Worm (Caenorhabditis elegans): ENCODE measurements around the gene tpst-1.

ce11 chrIII:12673382-12673970 is 11.4 kb upstream of the tpst-1 start, which contains the start of the genes taf-7.2 and elpc-2:
- TF ChIP-seq ttx-3 (tag; optimal IDR thresholded peaks at IDR 0.05): no peak
- no peak for TF ChIP-seq pha-4 (tag; optimal IDR thresholded peaks at IDR 0.05)
- TF ChIP-seq fkh-10 (GFP tag; optimal IDR thresholded peaks at IDR 0.05): no peak
- TF ChIP-seq nhr-11 (tag; optimal IDR thresholded peaks at IDR 0.05): no peak
